Worm (Caenorhabditis elegans) whole organism, L2 larva: Measurements from ENCODE around the gene mrps-23.

ENCODE experiments used
- R02D3.7 ChIP-seq: fragments of 150-350 bp; optimal IDR thresholded peaks from 2 replicates; lab custom pipeline; 2014; ENCODE audit warnings: missing biosample characterization, missing genetic modification characterization
- lin-13 ChIP-seq: fragments of 150-350 bp; optimal IDR thresholded peaks from 2 replicates; lab custom pipeline; 2014; ENCODE audit warnings: missing biosample characterization, missing genetic modification reagents, missing genetic modification characterization
- lin-39 ChIP-seq: fragments of 150-350 bp; optimal IDR thresholded peaks from 2 replicates; lab custom pipeline; 2014; ENCODE audit warnings: missing biosample characterization, missing genetic modification reagents, missing genetic modification characterization
- lsy-2 ChIP-seq, 2 experiments: fragments of 150-350 bp in 1 of 2; sonication (generic microtip) in 1 of 2; optimal IDR thresholded peaks; 2 replicates each; lab custom pipeline; 2014 to 2017; ENCODE audit warnings: missing biosample characterization in 2 of 2, missing genetic modification characterization in 2 of 2
- ztf-11 ChIP-seq: sonication (generic microtip); optimal IDR thresholded peaks from 2 replicates; lab custom pipeline; 2017; ENCODE audit warnings: missing biosample characterization, missing genetic modification characterization
- ztf-4 ChIP-seq: fragments of 150-350 bp; optimal IDR thresholded peaks from 2 replicates; lab custom pipeline; 2014; ENCODE audit warnings: missing biosample characterization, missing genetic modification characterization

ce11 chrIII:9482423-9482993 lies 41.0 kb downstream of the mrps-23 start:
- TF ChIP-seq ztf-4 (tag; lab: Kevin White, UChicago) (no peak), lsy-2 (tag; optimal IDR thresholded peaks at IDR 0.05; lab: Kevin White, UChicago) (no peak), lin-13 (GFP tag; lab: Kevin White, UChicago) (no peak), lin-39 (no peak), R02D3.7 (tag; lab: Kevin White, UChicago) (no peak), ztf-11 (tag; lab: Kevin White, UChicago) (no peak)
